Worm (Caenorhabditis elegans): ENCODE data around the gene msp-76.

The msp-76 gene

ce11 chrIV:9647789-9648361, 40.9 kb upstream of the msp-76 start, which contains the start of gene amph-1 (continued):
- TF ChIP-seq alr-1 (tag; optimal IDR thresholded peaks at IDR 0.05) (no peak), nhr-77 (tag; optimal IDR thresholded peaks at IDR 0.05) (no peak), elt-1 (tag; optimal IDR thresholded peaks at IDR 0.05) (no peak), nhr-237 (tag; optimal IDR thresholded peaks at IDR 0.05) (no peak), nhr-11 (tag; optimal IDR thresholded peaks at IDR 0.05) (no peak)

- TF ChIP-seq nhr-11 (tag; optimal IDR thresholded peaks at IDR 0.05) (no peak), nhr-23 (tag; optimal IDR thresholded peaks at IDR 0.05) (no peak), nhr-77 (tag; optimal IDR thresholded peaks at IDR 0.05) (no peak), blmp-1 (tag; optimal IDR thresholded peaks at IDR 0.05; ENCODE audit: insufficient read depth) (no peak), unc-39 (tag; optimal IDR thresholded peaks at IDR 0.05) (no peak), mab-5 (tag; optimal IDR thresholded peaks at IDR 0.05) (no peak), unc-62 (GFP tag; optimal IDR thresholded peaks at IDR 0.05) (no peak), elt-1 (tag; optimal IDR thresholded peaks at IDR 0.05) (no peak), gmeb-1 (tag; optimal IDR thresholded peaks at IDR 0.05) (no peak), nhr-10 (tag; optimal IDR thresholded peaks at IDR 0.05) (no peak), nhr-129 (tag; optimal IDR thresholded peaks at IDR 0.05) (no peak), nhr-6 (tag; optimal IDR thresholded peaks at IDR 0.05) (no peak), Y55F3AM.14 (GFP tag; optimal IDR thresholded peaks at IDR 0.05) (no peak), lin-39 (tag; optimal IDR thresholded peaks at IDR 0.05) (no peak), unc-55 (GFP tag; optimal IDR thresholded peaks at IDR 0.05) (no peak), R02D3.7 (tag; optimal IDR thresholded peaks at IDR 0.05) (no peak), zag-1 (tag; optimal IDR thresholded peaks at IDR 0.05) (no peak), ztf-4 (tag; optimal IDR thresholded peaks at IDR 0.05) (no peak), C34F6.9 (tag; optimal IDR thresholded peaks at IDR 0.05) (no peak), nhr-25 (tag; optimal IDR thresholded peaks at IDR 0.05) (no peak)
Observed at ce11 chrIV:9648682-9649081, 40.1 kb upstream of the msp-76 start, which contains the start of gene srm-3. Gene srm-3, plus strand, starts transcription at chrIV:9648982.

ce11 chrIV:9651234-9651633, 37.6 kb upstream of the msp-76 start, which contains the start of gene chca-1:
Gene chca-1, plus strand, starts transcription at chrIV:9651394.
- TF ChIP-seq lsy-2 (tag; optimal IDR thresholded peaks at IDR 0.05) (peak in 1 of 2 experiments; percentile 53), fos-1 (tag; optimal IDR thresholded peaks at IDR 0.05) (peak; percentile 93), crh-2 (tag; optimal IDR thresholded peaks at IDR 0.05) (peak; percentile 79), nhr-129 (tag; optimal IDR thresholded peaks at IDR 0.05) (peak; percentile 75), nhr-237 (tag; optimal IDR thresholded peaks at IDR 0.05) (no peak), nhr-77 (tag; optimal IDR thresholded peaks at IDR 0.05) (no peak), sma-9 (GFP tag; optimal IDR thresholded peaks at IDR 0.05) (peak; percentile 34), sma-9 (tag; optimal IDR thresholded peaks at IDR 0.05) (no peak)

DNA sequence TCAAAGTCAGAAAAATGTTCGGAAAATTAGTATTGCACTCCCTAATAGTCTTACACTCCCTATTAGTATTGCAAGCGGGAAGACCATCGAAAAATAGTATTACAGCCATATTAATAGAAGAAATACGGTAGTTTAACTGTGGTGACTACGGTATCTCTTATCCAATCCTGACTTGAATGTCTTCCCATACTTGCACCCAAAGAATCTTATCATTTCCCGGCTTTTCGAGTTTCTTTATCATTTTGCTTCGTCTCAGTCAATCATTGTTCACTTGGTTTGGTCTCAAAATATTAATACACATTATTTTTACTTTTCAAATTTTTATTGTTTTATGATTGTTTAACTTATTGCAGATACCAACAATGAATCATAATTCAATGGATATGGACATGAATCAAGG, 35.6 kb upstream of the msp-76 start, which contains the start of gene F58G6.3:
Gene F58G6.3 (plus strand): TSS at position 352 of the 400 bp plus-strand sequence.
- TF ChIP-seq lsy-2 (tag; optimal IDR thresholded peaks at IDR 0.05) (peak in 1 of 2 experiments; percentile 5), ztf-11 (tag; optimal IDR thresholded peaks at IDR 0.05) (no peak)

ce11 chrIV:9654017-9654416, 34.8 kb upstream of the msp-76 start, which contains the start of gene F58G6.7:
Gene F58G6.7, plus strand, starts transcription at chrIV:9654317.
- no peak for TF ChIP-seq nhr-12 (tag; optimal IDR thresholded peaks at IDR 0.05)
- no peak for TF ChIP-seq unc-62 (GFP tag; optimal IDR thresholded peaks at IDR 0.05)
- TF ChIP-seq ZK546.5 (tag; optimal IDR thresholded peaks at IDR 0.05): no peak
- no peak for TF ChIP-seq sem-4 (tag; optimal IDR thresholded peaks at IDR 0.05)
- no peak for TF ChIP-seq C34F6.9 (tag; optimal IDR thresholded peaks at IDR 0.05)
- no peak for TF ChIP-seq nhr-6 (tag; optimal IDR thresholded peaks at IDR 0.05)
- no peak for TF ChIP-seq lsy-2 (tag; optimal IDR thresholded peaks at IDR 0.05)
- no peak for TF ChIP-seq unc-39 (tag; optimal IDR thresholded peaks at IDR 0.05)

ce11 chrIV:9655556-9655955, 33.3 kb upstream of the msp-76 start:
- TF ChIP-seq fos-1 (tag; optimal IDR thresholded peaks at IDR 0.05) (no peak), F13H6.1 (tag; optimal IDR thresholded peaks at IDR 0.05) (no peak), nhr-11 (tag; optimal IDR thresholded peaks at IDR 0.05) (no peak), dmd-4 (tag; optimal IDR thresholded peaks at IDR 0.05) (no peak), nhr-237 (tag; optimal IDR thresholded peaks at IDR 0.05) (no peak), alr-1 (tag; optimal IDR thresholded peaks at IDR 0.05) (no peak), snpc-4 (tag; optimal IDR thresholded peaks at IDR 0.05) (no peak), sem-4 (tag; optimal IDR thresholded peaks at IDR 0.05) (no peak)
